Worm (Caenorhabditis elegans): ENCODE data around the gene srh-7.

DNA sequence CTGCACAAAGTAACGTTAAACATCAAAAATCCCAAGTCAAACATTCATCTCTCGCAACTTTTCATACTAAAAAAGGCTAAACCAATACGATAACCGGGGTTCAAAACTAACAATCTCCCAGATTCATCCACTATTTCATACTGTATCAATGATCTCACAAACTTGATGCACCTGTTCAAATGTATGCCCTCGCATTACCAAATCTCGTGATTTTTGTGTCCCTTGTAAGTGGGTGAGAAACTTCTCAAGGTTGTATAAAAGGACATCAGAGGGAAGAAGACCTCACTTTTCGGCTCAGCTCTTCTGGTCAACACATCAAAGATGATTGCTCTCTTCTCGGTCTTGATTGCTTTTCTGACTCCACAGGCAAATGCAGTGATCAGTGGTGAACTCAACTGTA, 35.6 kb downstream of the srh-7 start, which contains the start of gene phat-3:
- no peak for TF ChIP-seq jun-1 (tag; optimal IDR thresholded peaks at IDR 0.05)
- TF ChIP-seq ztf-4 (tag; optimal IDR thresholded peaks at IDR 0.05) = no peak
- no peak for TF ChIP-seq unc-39 (tag; optimal IDR thresholded peaks at IDR 0.05)

Measured in whole organism, L3 larva.